Worm (Caenorhabditis elegans) whole organism, L1 larva: ENCODE data around the gene T12A7.9.

ENCODE experiments used
- C04F5.9 ChIP-seq: sonication (generic microtip); optimal IDR thresholded peaks from 2 replicates; lab custom pipeline; 2016; ENCODE audit warnings: missing genetic modification characterization, missing compliant biosample characterization
- C34B4.2 ChIP-seq: sonication (generic microtip); optimal IDR thresholded peaks from 2 replicates; lab custom pipeline; 2017; ENCODE audit warnings: mild to moderate bottlenecking, missing genetic modification characterization, missing compliant biosample characterization
- ceh-8 ChIP-seq: fragments of 200-800 bp; sonication (Bioruptor generic); optimal IDR thresholded peaks from 2 replicates; lab custom pipeline; 2018; ENCODE audit warnings: mild to moderate bottlenecking, missing genetic modification characterization, moderate library complexity, missing compliant biosample characterization
- ceh-88 ChIP-seq: fragments of 200-800 bp; sonication (Bioruptor generic); IDR thresholded peaks from 2 replicates; pipeline ENCODE4 v1.3.6; 2022; ENCODE audit warnings: missing genetic modification characterization, missing compliant biosample characterization
- ces-1 ChIP-seq: fragments of 150-350 bp; optimal IDR thresholded peaks from 2 replicates; lab custom pipeline; 2014; ENCODE audit warnings: missing biosample characterization, missing genetic modification reagents, missing genetic modification characterization
- dsc-1 ChIP-seq: sonication (generic microtip); optimal IDR thresholded peaks from 2 replicates; lab custom pipeline; 2016; ENCODE audit warnings: mild to moderate bottlenecking, missing genetic modification characterization, missing compliant biosample characterization
- efl-3 ChIP-seq: fragments of 200-800 bp; sonication (Bioruptor generic); optimal IDR thresholded peaks from 2 replicates; lab custom pipeline; 2018; ENCODE audit warnings: mild to moderate bottlenecking, missing genetic modification characterization, missing compliant biosample characterization
- egl-13 ChIP-seq: sonication (generic microtip); optimal IDR thresholded peaks from 2 replicates; lab custom pipeline; 2016; ENCODE audit warnings: missing genotype, missing genetic modification reagents, missing genetic modification characterization, missing compliant biosample characterization
- fkh-10 ChIP-seq: sonication (generic microtip); optimal IDR thresholded peaks from 2 replicates; lab custom pipeline; 2017; ENCODE audit warnings: missing biosample characterization, missing genetic modification reagents, missing genetic modification characterization
- irx-1 ChIP-seq: sonication (generic microtip); optimal IDR thresholded peaks from 2 replicates; lab custom pipeline; 2016; ENCODE audit warnings: missing genetic modification characterization, missing compliant biosample characterization
- lin-14 ChIP-seq: fragments of 200-800 bp; sonication (Bioruptor generic); optimal IDR thresholded peaks from 2 replicates; lab custom pipeline; 2018; ENCODE audit warnings: mild to moderate bottlenecking, missing genetic modification characterization, moderate library complexity, missing compliant biosample characterization
- lin-35 ChIP-seq, 2 experiments: fragments of 150-350 bp; optimal IDR thresholded peaks; 2 replicates each; lab custom pipeline; 2014; ENCODE audit warnings: missing biosample characterization in 2 of 2, missing genetic modification characterization in 2 of 2, missing genetic modification reagents in 2 of 2
- lir-3 ChIP-seq: sonication (generic microtip); optimal IDR thresholded peaks from 2 replicates; lab custom pipeline; 2016; ENCODE audit warnings: mild to moderate bottlenecking, missing genetic modification characterization, moderate library complexity, missing compliant biosample characterization; ENCODE audit not compliant: poor library complexity
- lsy-2 ChIP-seq, 2 experiments: fragments of 150-350 bp; optimal IDR thresholded peaks; 2 replicates each; lab custom pipeline; 2014; ENCODE audit warnings: missing biosample characterization in 2 of 2, missing genetic modification characterization in 2 of 2
- mdl-1 ChIP-seq, 2 experiments: fragments of 150-350 bp; optimal IDR thresholded peaks; 2 replicates each; lab custom pipeline; 2014 to 2017; ENCODE audit warnings: missing biosample characterization in 2 of 2, missing genetic modification characterization in 2 of 2, inconsistent platforms in 1 of 2
- mep-1 ChIP-seq: fragments of 150-350 bp; optimal IDR thresholded peaks from 2 replicates; lab custom pipeline; 2014; ENCODE audit warnings: missing biosample characterization, missing genetic modification characterization
- nhr-11 ChIP-seq: fragments of 150-350 bp; optimal IDR thresholded peaks from 2 replicates; lab custom pipeline; 2014; ENCODE audit warnings: missing biosample characterization, missing genetic modification characterization
- nhr-47 ChIP-seq: sonication (generic microtip); optimal IDR thresholded peaks from 2 replicates; lab custom pipeline; 2016; ENCODE audit warnings: mild to moderate bottlenecking, missing genetic modification characterization, moderate library complexity, missing compliant biosample characterization
- nhr-71 ChIP-seq: sonication (generic microtip); optimal IDR thresholded peaks from 2 replicates; lab custom pipeline; 2016; ENCODE audit warnings: mild to moderate bottlenecking, missing genetic modification characterization, moderate library complexity, missing compliant biosample characterization
- nhr-76 ChIP-seq: sonication (generic microtip); optimal IDR thresholded peaks from 2 replicates; lab custom pipeline; 2017; ENCODE audit warnings: missing biosample characterization, missing genetic modification characterization
- nhr-77 ChIP-seq: fragments of 150-350 bp; optimal IDR thresholded peaks from 2 replicates; lab custom pipeline; 2014; ENCODE audit warnings: missing biosample characterization, missing genetic modification characterization
- nhr-84 ChIP-seq: sonication (generic microtip); optimal IDR thresholded peaks from 2 replicates; lab custom pipeline; 2017; ENCODE audit warnings: missing biosample characterization, missing genetic modification characterization
- nhr-85 ChIP-seq: sonication (generic microtip); peaks from one replicate; lab custom pipeline; 2016; ENCODE audit warnings: missing genetic modification characterization, inconsistent platforms, missing compliant biosample characterization
- pag-3 ChIP-seq: sonication (generic microtip); optimal IDR thresholded peaks from 2 replicates; lab custom pipeline; 2017; ENCODE audit warnings: missing genetic modification characterization, mild to moderate bottlenecking, missing compliant biosample characterization, antibody characterized with exemption, borderline replicate concordance; ENCODE audit not compliant: insufficient read depth
- pax-3 ChIP-seq: fragments of 200-800 bp; sonication (Bioruptor generic); optimal IDR thresholded peaks from 2 replicates; lab custom pipeline; 2018; ENCODE audit warnings: mild to moderate bottlenecking, missing genetic modification characterization, moderate library complexity, missing compliant biosample characterization
- pqm-1 ChIP-seq: sonication (generic microtip); optimal IDR thresholded peaks from 3 replicates; lab custom pipeline; 2017; ENCODE audit warnings: missing biosample characterization, missing genetic modification characterization
- rnt-1 ChIP-seq: sonication (generic microtip); optimal IDR thresholded peaks from 2 replicates; lab custom pipeline; 2016; ENCODE audit warnings: mild to moderate bottlenecking, missing genetic modification characterization, moderate library complexity, missing compliant biosample characterization
- snpc-4 ChIP-seq: fragments of 150-350 bp; optimal IDR thresholded peaks from 2 replicates; lab custom pipeline; 2014; ENCODE audit warnings: missing biosample characterization, missing genetic modification characterization
- snu-23 ChIP-seq: sonication (generic microtip); optimal IDR thresholded peaks from 2 replicates; lab custom pipeline; 2016; ENCODE audit warnings: missing genetic modification characterization, missing compliant biosample characterization
- sox-4 ChIP-seq: sonication (generic microtip); optimal IDR thresholded peaks from 2 replicates; lab custom pipeline; 2016; ENCODE audit warnings: missing genetic modification characterization, missing compliant biosample characterization
- tlp-1 ChIP-seq: fragments of 150-350 bp; optimal IDR thresholded peaks from 2 replicates; lab custom pipeline; 2014; ENCODE audit warnings: missing biosample characterization, missing genetic modification characterization
- unc-130 ChIP-seq: fragments of 150-350 bp; optimal IDR thresholded peaks from 2 replicates; lab custom pipeline; 2017; ENCODE audit warnings: missing biosample characterization, missing genetic modification characterization, inconsistent platforms
- unc-30 ChIP-seq: sonication (generic microtip); optimal IDR thresholded peaks from 2 replicates; lab custom pipeline; 2017; ENCODE audit warnings: missing biosample characterization, missing genetic modification characterization
- unc-86 ChIP-seq: sonication (generic microtip); optimal IDR thresholded peaks from 2 replicates; lab custom pipeline; 2016; ENCODE audit warnings: missing genetic modification characterization, missing compliant biosample characterization
- zag-1 ChIP-seq: fragments of 150-350 bp; optimal IDR thresholded peaks from 2 replicates; lab custom pipeline; 2014; ENCODE audit warnings: missing biosample characterization, missing genetic modification characterization
- zip-4 ChIP-seq: fragments of 200-800 bp; sonication (Bioruptor generic); optimal IDR thresholded peaks from 2 replicates; lab custom pipeline; 2018; ENCODE audit warnings: mild to moderate bottlenecking, missing genetic modification characterization, moderate library complexity, missing compliant biosample characterization

The T12A7.9 gene

DNA sequence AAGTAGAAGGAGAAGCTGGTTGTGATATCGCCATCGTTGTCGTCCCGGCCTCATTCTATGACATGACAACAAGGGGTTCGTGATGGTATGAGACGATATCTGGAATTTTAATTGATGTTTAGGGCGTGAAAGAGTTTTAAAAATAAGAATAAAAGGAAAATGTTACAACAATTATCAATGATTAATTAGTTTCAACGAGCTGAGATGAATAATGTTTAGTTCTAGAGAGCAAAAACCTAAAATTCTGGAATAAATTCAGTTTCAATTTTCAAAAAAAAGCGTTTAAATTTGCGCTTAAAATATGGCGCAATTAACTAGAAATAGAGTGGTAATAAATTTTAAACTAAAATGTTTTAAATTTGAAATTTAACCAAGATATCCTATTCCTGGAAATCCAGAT, 36.7 kb upstream of the T12A7.9 start, which contains the start of gene H01G02.3:
H01G02.3 (minus strand) TSS at position 101 of the 400 bp plus-strand sequence.
- TF ChIP-seq pag-3 (tag; lab: Kevin White, UChicago) (no peak), mdl-1 (tag; optimal IDR thresholded peaks at IDR 0.05; lab: Kevin White, UChicago) (no peak), unc-30 (no peak), nhr-85 (tag; lab: Kevin White, UChicago) (no peak), zip-4 (GFP tag; lab: Kevin White, UChicago) (no peak), nhr-77 (tag; lab: Kevin White, UChicago) (no peak), C34B4.2 (tag; lab: Kevin White, UChicago) (no peak), rnt-1 (no peak), pax-3 (tag; lab: Kevin White, UChicago) (no peak), unc-86 (tag; lab: Kevin White, UChicago) (no peak), lir-3 (tag; lab: Kevin White, UChicago) (no peak), snpc-4 (tag; lab: Kevin White, UChicago) (no peak), ceh-88 (GFP tag; lab: Robert Waterston, UW) (no peak), irx-1 (tag; lab: Kevin White, UChicago) (no peak), egl-13 (no peak)

DNA sequence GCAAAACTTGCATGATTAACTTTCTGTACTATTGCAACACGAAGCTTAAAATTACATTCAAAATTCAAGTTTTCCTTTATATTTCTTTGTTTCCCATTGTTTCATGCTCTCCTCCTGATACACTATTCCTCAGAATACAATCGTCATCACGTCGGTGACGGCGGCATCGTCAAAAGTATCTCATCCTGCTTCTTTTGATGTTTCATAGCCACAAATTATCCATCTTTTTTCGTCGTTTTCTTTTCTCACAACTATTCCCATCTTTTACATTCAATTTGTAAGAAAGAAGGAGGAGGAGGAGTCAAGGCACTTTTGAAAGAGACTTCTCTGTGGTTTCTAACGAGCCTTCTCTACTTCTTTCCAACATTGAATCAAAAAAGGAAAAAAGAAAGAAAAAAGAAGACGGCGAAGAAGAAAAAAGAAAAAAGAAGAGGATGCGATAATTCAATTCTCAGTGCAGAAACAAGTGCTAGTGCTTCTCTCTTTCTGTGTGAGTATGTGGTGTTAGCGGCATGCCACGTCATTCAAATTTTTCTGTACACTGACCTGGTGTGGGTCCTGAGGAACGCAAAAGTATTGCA, 32.7 kb upstream of the T12A7.9 start:
- TF ChIP-seq snu-23 (GFP tag; lab: Kevin White, UChicago) (no peak), nhr-11 (tag; lab: Kevin White, UChicago) (no peak), nhr-47 (tag; lab: Kevin White, UChicago) (peak; percentile 5), unc-86 (tag; lab: Kevin White, UChicago) (peak; percentile 27), sox-4 (tag; lab: Kevin White, UChicago) (no peak), C04F5.9 (tag; lab: Kevin White, UChicago) (no peak), lin-14 (peak; percentile 84), efl-3 (GFP tag; lab: Kevin White, UChicago) (no peak), zag-1 (peak; percentile 29), ceh-8 (GFP tag; lab: Kevin White, UChicago) (no peak), lsy-2 (tag; optimal IDR thresholded peaks at IDR 0.05; lab: Kevin White, UChicago) (peak in 1 of 2 experiments; percentile 9), nhr-84 (tag; lab: Kevin White, UChicago) (no peak), nhr-71 (tag; lab: Kevin White, UChicago) (peak; percentile 14), ces-1 (GFP tag; lab: Kevin White, UChicago) (peak; percentile 83), mep-1 (tag; lab: Kevin White, UChicago) (peak; percentile 39), fkh-10 (peak; percentile 73), tlp-1 (no peak), lin-35 (GFP tag; optimal IDR thresholded peaks at IDR 0.05; lab: Kevin White, UChicago) (peak in 1 of 2 experiments; percentile 4), unc-130 (tag; lab: Kevin White, UChicago) (no peak), nhr-76 (tag; lab: Kevin White, UChicago) (no peak)
- TF ChIP-seq, all 84 proteins: peak for 10

DNA sequence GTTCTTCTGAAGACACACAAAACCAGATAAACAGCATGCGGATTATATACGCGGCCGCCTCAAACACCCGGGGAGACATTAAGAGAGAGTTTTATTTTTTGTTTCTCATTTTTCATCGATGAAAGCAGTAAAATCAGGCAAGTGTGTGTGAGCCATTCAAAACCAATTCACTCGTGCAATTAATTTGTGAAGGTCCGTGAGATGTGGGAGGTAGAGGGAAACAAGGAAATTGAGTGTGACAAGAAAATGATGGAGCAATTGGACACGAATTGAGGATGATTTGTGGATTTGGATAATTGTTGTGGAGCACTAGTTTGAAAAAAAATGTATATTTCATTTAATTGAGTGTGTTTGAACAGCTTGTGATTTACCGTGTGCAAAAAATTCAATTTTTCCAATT, 32.0 kb upstream of the T12A7.9 start:
- TF ChIP-seq dsc-1 (tag; lab: Kevin White, UChicago) (peak; percentile 66), pqm-1 (tag; lab: Kevin White, UChicago) (no peak)
